Fruit fly (Drosophila melanogaster) whole organism, embryonic: Measurements from ENCODE around the gene CG17562.

Source experiments
- CG10147 ChIP-seq: fragments of 200-800 bp; sonication (Bioruptor generic); optimal IDR thresholded peaks from 2 replicates; lab custom pipeline; 2019; ENCODE audit warnings: missing biosample characterization, mild to moderate bottlenecking, missing genetic modification characterization, moderate library complexity
- CG11085 ChIP-seq: fragments of 200-800 bp; sonication (Bioruptor generic); IDR thresholded peaks from 2 replicates; pipeline ENCODE4 v1.3.6; 2022; ENCODE audit warnings: missing biosample characterization, missing genetic modification characterization
- CG13296 ChIP-seq: fragments of 200-800 bp; sonication (Bioruptor generic); optimal IDR thresholded peaks from 3 replicates; lab custom pipeline; 2018; ENCODE audit warnings: missing biosample characterization, mild to moderate bottlenecking, missing genetic modification characterization
- CG14860 ChIP-seq: fragments of 200-800 bp; sonication (Bioruptor generic); IDR thresholded peaks from 3 replicates; pipeline ENCODE4 v1.3.6; 2022; ENCODE audit warnings: missing biosample characterization, missing genetic modification characterization; ENCODE audit not compliant: partially characterized antibody
- CG1603 ChIP-seq: fragments of 200-800 bp; sonication (Bioruptor generic); optimal IDR thresholded peaks from 2 replicates; lab custom pipeline; 2019; ENCODE audit warnings: missing biosample characterization, mild to moderate bottlenecking, missing genetic modification characterization, moderate library complexity
- CG16863 ChIP-seq: fragments of 200-800 bp; sonication (Bioruptor generic); optimal IDR thresholded peaks from 3 replicates; lab custom pipeline; 2016; ENCODE audit warnings: missing biosample characterization, missing genetic modification characterization
- CG17361 ChIP-seq: fragments of 200-800 bp; sonication (Bioruptor generic); IDR thresholded peaks from 3 replicates; pipeline ENCODE4 v1.3.6; 2022; ENCODE audit warnings: missing biosample characterization, missing genetic modification characterization
- CG17802 ChIP-seq: fragments of 200-800 bp; sonication (Bioruptor generic); optimal IDR thresholded peaks from 2 replicates; lab custom pipeline; 2018; ENCODE audit warnings: missing biosample characterization, mild to moderate bottlenecking, missing genetic modification characterization, moderate library complexity
- CG30020 ChIP-seq: fragments of 200-800 bp; optimal IDR thresholded peaks from 2 replicates; lab custom pipeline; 2019; ENCODE audit warnings: missing biosample characterization, mild to moderate bottlenecking, missing genetic modification characterization, moderate library complexity
- CG30431 ChIP-seq: fragments of 200-800 bp; sonication (Bioruptor generic); optimal IDR thresholded peaks from 2 replicates; lab custom pipeline; 2017; ENCODE audit warnings: missing biosample characterization, missing genetic modification characterization
- CG4820 ChIP-seq: fragments of 200-800 bp; sonication (Bioruptor generic); optimal IDR thresholded peaks from 3 replicates; lab custom pipeline; 2016; ENCODE audit warnings: missing biosample characterization, missing genetic modification characterization
- CG5180 ChIP-seq: fragments of 200-800 bp; sonication (Bioruptor generic); optimal IDR thresholded peaks from 3 replicates; lab custom pipeline; 2017; ENCODE audit warnings: missing biosample characterization, missing genetic modification characterization, mild to moderate bottlenecking, moderate library complexity, missing genetic modification reagents
- CG7839 ChIP-seq: fragments of 200-800 bp; sonication (Bioruptor generic); optimal IDR thresholded peaks from 3 replicates; lab custom pipeline; 2018; ENCODE audit warnings: missing biosample characterization, mild to moderate bottlenecking, missing genetic modification characterization, moderate library complexity
- CG7928 ChIP-seq: fragments of 200-800 bp; sonication (Bioruptor generic); optimal IDR thresholded peaks from 2 replicates; lab custom pipeline; 2017; ENCODE audit warnings: missing biosample characterization, mild to moderate bottlenecking, missing genetic modification characterization
- CG9437 ChIP-seq: fragments of 200-800 bp; sonication (Bioruptor generic); optimal IDR thresholded peaks from 2 replicates; lab custom pipeline; 2018; ENCODE audit warnings: missing biosample characterization, mild to moderate bottlenecking, missing genetic modification characterization
- CG9727 ChIP-seq: fragments of 200-800 bp; sonication (Bioruptor generic); optimal IDR thresholded peaks from 3 replicates; lab custom pipeline; 2017; ENCODE audit warnings: missing biosample characterization, mild to moderate bottlenecking, missing genetic modification characterization
- CG9797 ChIP-seq: fragments of 200-800 bp; sonication (Bioruptor generic); optimal IDR thresholded peaks from 3 replicates; lab custom pipeline; 2018; ENCODE audit warnings: missing biosample characterization, mild to moderate bottlenecking, missing genetic modification characterization
- Deaf1 ChIP-seq: fragments of 200-800 bp; optimal IDR thresholded peaks from 3 replicates; lab custom pipeline; 2019; ENCODE audit warnings: missing biosample characterization, mild to moderate bottlenecking, missing genetic modification characterization, moderate library complexity
- Doc2 ChIP-seq: fragments of 200-800 bp; sonication (Bioruptor generic); IDR thresholded peaks from 2 replicates; pipeline ENCODE4 v1.3.6; 2022; ENCODE audit warnings: missing biosample characterization, missing genetic modification characterization
- ERR ChIP-seq: fragments of 200-800 bp; sonication (Bioruptor generic); optimal IDR thresholded peaks from 2 replicates; lab custom pipeline; 2016; ENCODE audit warnings: missing biosample characterization, missing genetic modification characterization
- Ets97D ChIP-seq: fragments of 200-800 bp; sonication (Bioruptor generic); optimal IDR thresholded peaks from 3 replicates; lab custom pipeline; 2016; ENCODE audit warnings: missing biosample characterization, missing genetic modification characterization
- Hmr ChIP-seq: fragments of 200-800 bp; sonication (Bioruptor generic); optimal IDR thresholded peaks from 3 replicates; lab custom pipeline; 2017; ENCODE audit warnings: mild to moderate bottlenecking, missing biosample characterization, missing genetic modification reagents, missing genetic modification characterization
- Hr51 ChIP-seq, 2 experiments: fragments of 200-800 bp; sonication (Bioruptor generic); optimal IDR thresholded peaks; 2 replicates in 1 of 2; 3 replicates in 1 of 2; lab custom pipeline; 2016 to 2018; ENCODE audit warnings: missing biosample characterization in 2 of 2, missing genetic modification characterization in 2 of 2, mild to moderate bottlenecking in 1 of 2, moderate library complexity in 1 of 2
- Hr78 ChIP-seq, 2 experiments: fragments of 200-800 bp in 1 of 2; fragments of >200 bp in 1 of 2; sonication (Bioruptor generic) in 1 of 2; optimal IDR thresholded peaks; 2 replicates each; lab custom pipeline; 2017 to 2019; ENCODE audit warnings: missing biosample characterization in 2 of 2, missing genetic modification characterization in 2 of 2, mild to moderate bottlenecking in 1 of 2, moderate library complexity in 1 of 2
- MBD-R2 ChIP-seq: fragments of 200-800 bp; sonication (Bioruptor generic); IDR thresholded peaks from 2 replicates; pipeline ENCODE4 v1.3.6; 2022; ENCODE audit warnings: missing biosample characterization, missing genetic modification characterization
- NC2α ChIP-seq: fragments of 200-800 bp; sonication (Bioruptor generic); optimal IDR thresholded peaks from 2 replicates; lab custom pipeline; 2016; ENCODE audit warnings: missing biosample characterization, missing genetic modification characterization
- Oaz ChIP-seq: fragments of 200-800 bp; sonication (Bioruptor generic); IDR thresholded peaks from 2 replicates; pipeline ENCODE4 v1.3.6; 2022; ENCODE audit warnings: missing biosample characterization, missing genetic modification characterization
- Ravus ChIP-seq: fragments of 200-800 bp; sonication (Bioruptor generic); IDR thresholded peaks from 2 replicates; pipeline ENCODE4 v1.3.6; 2022; ENCODE audit warnings: missing biosample characterization, missing genetic modification characterization
- az2 ChIP-seq: fragments of 200-800 bp; sonication (Bioruptor generic); optimal IDR thresholded peaks from 3 replicates; lab custom pipeline; 2016; ENCODE audit warnings: missing biosample characterization, missing genetic modification characterization
- chn ChIP-seq: fragments of 200-800 bp; sonication (Bioruptor generic); optimal IDR thresholded peaks from 2 replicates; lab custom pipeline; 2016; ENCODE audit warnings: missing biosample characterization, missing genetic modification characterization
- dpn ChIP-seq, 2 experiments: fragments of 200-800 bp; sonication (Bioruptor generic); optimal IDR thresholded peaks; 3 replicates each; lab custom pipeline; 2016; ENCODE audit warnings: missing biosample characterization in 2 of 2, missing genetic modification characterization in 2 of 2
- fd102C ChIP-seq: fragments of 200-800 bp; sonication (Bioruptor generic); optimal IDR thresholded peaks from 2 replicates; lab custom pipeline; 2018; ENCODE audit warnings: missing biosample characterization, mild to moderate bottlenecking, missing genetic modification characterization, moderate library complexity
- fru ChIP-seq: fragments of >200 bp; optimal IDR thresholded peaks from 2 replicates; lab custom pipeline; 2017
- fu2 ChIP-seq: fragments of 200-800 bp; sonication (Bioruptor generic); optimal IDR thresholded peaks from 2 replicates; lab custom pipeline; 2016; ENCODE audit warnings: missing biosample characterization, missing genetic modification characterization
- gem ChIP-seq: fragments of 200-800 bp; sonication (Bioruptor generic); optimal IDR thresholded peaks from 2 replicates; lab custom pipeline; 2019; ENCODE audit warnings: missing biosample characterization, mild to moderate bottlenecking, missing genetic modification characterization, moderate library complexity
- hkb ChIP-seq, 2 experiments: fragments of 200-800 bp in 1 of 2; fragments of >200 bp in 1 of 2; sonication (Bioruptor generic) in 1 of 2; IDR thresholded peaks in 1 of 2; optimal IDR thresholded peaks in 1 of 2; 2 replicates each; pipeline versions ENCODE4 v1.3.6 to Lab custom; 2017 to 2022; ENCODE audit warnings: missing biosample characterization in 1 of 2, missing genetic modification characterization in 1 of 2
- jing ChIP-seq: fragments of 200-800 bp; sonication (Bioruptor generic); optimal IDR thresholded peaks from 2 replicates; lab custom pipeline; 2018; ENCODE audit warnings: missing biosample characterization, mild to moderate bottlenecking, missing genetic modification characterization
- lbe ChIP-seq: fragments of 200-800 bp; sonication (Bioruptor generic); optimal IDR thresholded peaks from 2 replicates; lab custom pipeline; 2016; ENCODE audit warnings: missing biosample characterization, mild to moderate bottlenecking, missing genetic modification characterization
- maf-S ChIP-seq: fragments of 200-800 bp; sonication (Bioruptor generic); optimal IDR thresholded peaks from 2 replicates; lab custom pipeline; 2016; ENCODE audit warnings: missing biosample characterization, missing genetic modification characterization
- nerfin-2 ChIP-seq: fragments of 200-800 bp; sonication (Bioruptor generic); IDR thresholded peaks from 2 replicates; pipeline ENCODE4 v1.3.6; 2022; ENCODE audit warnings: missing biosample characterization, missing genetic modification characterization; ENCODE audit not compliant: partially characterized antibody
- odd ChIP-seq: fragments of 200-800 bp; sonication (Bioruptor generic); optimal IDR thresholded peaks from 2 replicates; lab custom pipeline; 2017; ENCODE audit warnings: missing biosample characterization, mild to moderate bottlenecking, missing genetic modification characterization
- ro ChIP-seq: fragments of 200-800 bp; sonication (Bioruptor generic); IDR thresholded peaks from 2 replicates; pipeline ENCODE4 v1.3.6; 2022; ENCODE audit warnings: missing biosample characterization, missing genetic modification characterization
- sima ChIP-seq: fragments of 200-800 bp; sonication (Bioruptor generic); optimal IDR thresholded peaks from 2 replicates; lab custom pipeline; 2016; ENCODE audit warnings: missing biosample characterization, missing genetic modification characterization
- sisA ChIP-seq: fragments of 200-800 bp; sonication (Bioruptor generic); IDR thresholded peaks from 2 replicates; pipeline ENCODE4 v1.3.6; 2022; ENCODE audit warnings: missing biosample characterization, missing genetic modification characterization
- sug ChIP-seq: fragments of 200-800 bp; optimal IDR thresholded peaks from 2 replicates; lab custom pipeline; 2019; ENCODE audit warnings: missing biosample characterization, mild to moderate bottlenecking, missing genetic modification characterization, moderate library complexity
- tgo ChIP-seq: fragments of 200-800 bp; sonication (Bioruptor generic); IDR thresholded peaks from 3 replicates; pipeline ENCODE4 v1.3.6; 2022; ENCODE audit warnings: missing biosample characterization, missing genetic modification characterization
- unc-4 ChIP-seq: fragments of 200-800 bp; sonication (Bioruptor generic); IDR thresholded peaks from 2 replicates; pipeline ENCODE4 v1.3.6; 2022; ENCODE audit warnings: missing biosample characterization, missing genetic modification characterization; ENCODE audit not compliant: partially characterized antibody

The CG17562 gene

DNA sequence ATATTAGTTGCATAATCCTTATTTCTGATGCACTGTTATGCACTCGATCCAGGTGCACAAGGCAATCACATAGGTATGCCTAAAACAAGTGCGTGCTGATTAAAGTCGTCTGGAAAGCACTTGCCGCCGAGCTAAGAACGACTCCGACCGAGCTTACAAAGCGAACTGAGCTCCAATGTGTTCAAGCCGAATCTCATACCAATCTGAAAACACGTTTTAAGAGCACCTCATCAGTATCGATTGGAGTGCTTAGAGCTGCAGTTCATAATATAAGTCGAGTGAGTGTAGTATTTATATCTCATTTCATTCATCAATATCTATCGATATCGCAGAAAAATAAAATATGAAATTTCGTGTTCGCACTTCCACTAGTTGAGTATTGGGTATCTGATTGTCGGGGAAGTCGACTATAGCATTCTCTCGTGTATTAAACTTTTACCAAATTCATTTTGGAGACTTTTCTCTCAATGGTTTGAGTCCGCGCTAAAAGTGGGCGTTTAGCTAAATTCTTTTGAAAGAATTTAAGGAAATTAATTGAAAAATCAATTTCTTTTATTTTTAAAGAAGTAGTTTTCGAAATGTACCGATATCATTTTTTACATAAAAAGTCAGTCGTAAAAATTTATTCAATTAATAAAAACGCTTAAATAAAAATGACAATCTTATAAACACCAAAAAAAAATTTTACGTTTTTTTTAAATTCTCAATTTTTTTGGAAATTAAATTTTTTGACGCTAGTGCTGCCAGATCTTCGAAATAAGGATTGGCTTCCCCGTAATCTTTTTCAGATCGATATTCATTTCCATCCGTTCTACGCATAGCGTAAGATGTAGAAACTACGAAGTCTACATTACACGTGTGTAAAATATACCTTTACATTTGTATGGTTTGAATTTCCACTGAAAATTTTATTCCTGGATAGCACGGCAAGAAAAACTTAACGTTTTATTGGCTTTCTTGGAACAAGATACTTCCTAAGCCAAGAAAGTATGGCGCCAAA lies 40.7 kb downstream of the CG17562 start, which contains the start of gene modSP (continued):
- TF ChIP-seq gem (peak; percentile 55), Deaf1 (tag; lab: Kevin White, UChicago) (peak; percentile 60), CG9727 (GFP tag; lab: Kevin White, UChicago) (no peak), az2 (GFP tag; lab: Kevin White, UChicago) (peak; percentile 35), unc-4 (GFP tag; lab: Robert Waterston, UW) (peak; percentile 60; the same call in 1 of the 2 replicates), CG4820 (no peak), fu2 (no peak), CG16863 (GFP tag; lab: Kevin White, UChicago) (peak; percentile 10), MBD-R2 (GFP tag; lab: Robert Waterston, UW) (0 out of 2 replicates have a peak, but pooled peaks have one; percentile 23), hkb (optimal IDR thresholded peaks at IDR 0.05; lab: Kevin White, UChicago) (peak; percentile 1), hkb (GFP tag; IDR thresholded peaks at IDR 0.05; lab: Robert Waterston, UW) (peak; percentile 46; the same call in 1 of the 2 replicates), Oaz (GFP tag; lab: Robert Waterston, UW) (no peak), ERR (GFP tag; lab: Kevin White, UChicago) (no peak), tgo (GFP tag; lab: Robert Waterston, UW) (no peak), fd102C (GFP tag; lab: Kevin White, UChicago) (no peak), maf-S (GFP tag; lab: Kevin White, UChicago) (peak; percentile 16), nerfin-2 (GFP tag; lab: Robert Waterston, UW) (peak; percentile 86), lbe (GFP tag; lab: Kevin White, UChicago) (no peak), Ravus (GFP tag; lab: Robert Waterston, UW) (no peak), sima (GFP tag; lab: Kevin White, UChicago) (no peak), CG9797 (GFP tag; lab: Kevin White, UChicago) (no peak), CG10147 (GFP tag; lab: Kevin White, UChicago) (peak; percentile 16), Ets97D (peak; percentile 6), fru (lab: Kevin White, UChicago) (no peak), odd (no peak), CG17361 (GFP tag; lab: Robert Waterston, UW) (peak; percentile 62; the same call in 1 of the 3 replicates), CG7839 (tag; lab: Kevin White, UChicago) (no peak), CG17802 (no peak), CG14860 (GFP tag; lab: Robert Waterston, UW) (peak; percentile 81), Hr51 (GFP tag; optimal IDR thresholded peaks at IDR 0.05; lab: Kevin White, UChicago) (peak in 1 of 2 experiments; percentile 37), ro (GFP tag; lab: Robert Waterston, UW) (no peak), Hmr (GFP tag; lab: Kevin White, UChicago) (peak; percentile 68), CG30431 (GFP tag; lab: Kevin White, UChicago) (no peak), CG30020 (tag; lab: Kevin White, UChicago) (no peak), CG1603 (tag; lab: Kevin White, UChicago) (peak; percentile 73), sug (tag; lab: Kevin White, UChicago) (no peak), chn (GFP tag; lab: Kevin White, UChicago) (peak; percentile 1), CG13296 (GFP tag; lab: Kevin White, UChicago) (no peak), CG9437 (GFP tag; lab: Kevin White, UChicago) (peak; percentile 86), CG11085 (GFP tag; lab: Robert Waterston, UW) (0 out of 2 replicates have a peak, but pooled peaks have one; percentile 15), dpn (GFP tag; optimal IDR thresholded peaks at IDR 0.05; lab: Kevin White, UChicago) (peak in 1 of 2 experiments; percentile 42), jing (GFP tag; lab: Kevin White, UChicago) (no peak), Hr78 (GFP tag; optimal IDR thresholded peaks at IDR 0.05; lab: Kevin White, UChicago) (no peak), CG5180 (GFP tag; lab: Kevin White, UChicago) (no peak), Doc2 (GFP tag; lab: Robert Waterston, UW) (no peak), NC2α (GFP tag; lab: Kevin White, UChicago) (no peak), CG7928 (GFP tag; lab: Kevin White, UChicago) (no peak), sisA (peak; percentile 31; the same call in 1 of the 2 replicates)
